Worm (Caenorhabditis elegans) whole organism, L3 larva: ENCODE measurements around the gene jac-1.

Source experiments
- R02D3.7 ChIP-seq: fragments of 150-350 bp; optimal IDR thresholded peaks from 2 replicates; lab custom pipeline; 2014; ENCODE audit warnings: missing biosample characterization, missing genetic modification characterization
- ZK546.5 ChIP-seq: sonication (generic microtip); optimal IDR thresholded peaks from 2 replicates; lab custom pipeline; 2017; ENCODE audit warnings: missing biosample characterization, missing genetic modification characterization
- ama-1 ChIP-seq: fragments of 150-350 bp; optimal IDR thresholded peaks from 2 replicates; lab custom pipeline; 2018
- ceh-28 ChIP-seq: fragments of 150-350 bp; optimal IDR thresholded peaks from 2 replicates; lab custom pipeline; 2014; ENCODE audit warnings: missing biosample characterization, missing genetic modification reagents, missing genetic modification characterization
- ceh-9 ChIP-seq: sonication (generic microtip); optimal IDR thresholded peaks from 2 replicates; lab custom pipeline; 2018; ENCODE audit warnings: missing biosample characterization, missing genetic modification characterization
- egl-27 ChIP-seq: sonication (generic microtip); optimal IDR thresholded peaks from 4 replicates; lab custom pipeline; 2017; ENCODE audit warnings: missing biosample characterization, missing genetic modification reagents, missing genetic modification characterization
- egl-5 ChIP-seq: fragments of 150-350 bp; optimal IDR thresholded peaks from 2 replicates; lab custom pipeline; 2017; ENCODE audit warnings: missing biosample characterization, missing genetic modification reagents, missing genetic modification characterization, inconsistent platforms
- elt-1 ChIP-seq: fragments of 150-350 bp; optimal IDR thresholded peaks from 2 replicates; lab custom pipeline; 2014; ENCODE audit warnings: missing biosample characterization, missing genetic modification characterization
- elt-2 ChIP-seq: sonication (generic microtip); optimal IDR thresholded peaks from 2 replicates; lab custom pipeline; 2016; ENCODE audit warnings: missing genetic modification reagents, mild to moderate bottlenecking, missing genetic modification characterization, missing compliant biosample characterization
- fos-1 ChIP-seq: fragments of 150-350 bp; optimal IDR thresholded peaks from 2 replicates; lab custom pipeline; 2014; ENCODE audit warnings: missing biosample characterization, missing genetic modification characterization
- hmg-11 ChIP-seq: sonication (generic microtip); optimal IDR thresholded peaks from 2 replicates; lab custom pipeline; 2016; ENCODE audit warnings: missing genetic modification characterization, missing compliant biosample characterization
- jun-1 ChIP-seq: fragments of 150-350 bp; optimal IDR thresholded peaks from 2 replicates; lab custom pipeline; 2014; ENCODE audit warnings: missing biosample characterization, missing genetic modification reagents, missing genetic modification characterization
- lin-15B ChIP-seq: fragments of 150-350 bp; optimal IDR thresholded peaks from 2 replicates; lab custom pipeline; 2014; ENCODE audit warnings: missing biosample characterization, missing genetic modification characterization
- lin-39 ChIP-seq: fragments of 150-350 bp; optimal IDR thresholded peaks from 2 replicates; lab custom pipeline; 2018; ENCODE audit warnings: missing biosample characterization, missing genetic modification reagents, missing genetic modification characterization
- lsy-12 ChIP-seq: sonication (generic microtip); optimal IDR thresholded peaks from 2 replicates; lab custom pipeline; 2016; ENCODE audit warnings: mild to moderate bottlenecking, missing genetic modification characterization, missing compliant biosample characterization
- mdl-1 ChIP-seq: fragments of 150-350 bp; optimal IDR thresholded peaks from 2 replicates; lab custom pipeline; 2014; ENCODE audit warnings: missing biosample characterization, missing genetic modification characterization
- mml-1 ChIP-seq: fragments of 150-350 bp; sonication (generic microtip); optimal IDR thresholded peaks from 3 replicates; lab custom pipeline; 2014; ENCODE audit warnings: missing biosample characterization, missing genetic modification characterization
- nfya-1 ChIP-seq: sonication (generic microtip); optimal IDR thresholded peaks from 2 replicates; lab custom pipeline; 2017; ENCODE audit warnings: missing genetic modification characterization, mild to moderate bottlenecking, missing compliant biosample characterization, antibody characterized with exemption, moderate library complexity; ENCODE audit not compliant: insufficient read depth
- nhr-11 ChIP-seq: fragments of 150-350 bp; optimal IDR thresholded peaks from 2 replicates; lab custom pipeline; 2014; ENCODE audit warnings: missing biosample characterization, missing genetic modification characterization
- nhr-12 ChIP-seq: fragments of 150-350 bp; optimal IDR thresholded peaks from 2 replicates; lab custom pipeline; 2014; ENCODE audit warnings: missing biosample characterization, missing genetic modification characterization
- nhr-237 ChIP-seq: fragments of 150-350 bp; optimal IDR thresholded peaks from 2 replicates; lab custom pipeline; 2014; ENCODE audit warnings: missing biosample characterization, missing genetic modification characterization
- nhr-25 ChIP-seq: sonication (generic microtip); optimal IDR thresholded peaks from 2 replicates; lab custom pipeline; 2017; ENCODE audit warnings: missing biosample characterization, missing genetic modification characterization
- nhr-43 ChIP-seq: sonication (generic microtip); optimal IDR thresholded peaks from 2 replicates; lab custom pipeline; 2016; ENCODE audit warnings: mild to moderate bottlenecking, missing genetic modification characterization, missing compliant biosample characterization; ENCODE audit not compliant: poor library complexity, severe bottlenecking
- pha-4 ChIP-seq: fragments of 150-350 bp; optimal IDR thresholded peaks from 2 replicates; lab custom pipeline; 2014; ENCODE audit warnings: missing biosample characterization, missing genetic modification reagents, missing genetic modification characterization
- pqm-1 ChIP-seq: fragments of 150-350 bp; optimal IDR thresholded peaks from 2 replicates; lab custom pipeline; 2017; ENCODE audit warnings: missing biosample characterization, missing genetic modification characterization, inconsistent platforms
- sea-2 ChIP-seq: fragments of 150-350 bp; sonication (generic microtip); optimal IDR thresholded peaks from 4 replicates; lab custom pipeline; 2014; ENCODE audit warnings: missing biosample characterization, missing genetic modification reagents, missing genetic modification characterization
- snpc-4 ChIP-seq: fragments of 150-350 bp; optimal IDR thresholded peaks from 2 replicates; lab custom pipeline; 2014; ENCODE audit warnings: missing biosample characterization, missing genetic modification characterization
- tbx-2 ChIP-seq: sonication (generic microtip); optimal IDR thresholded peaks from 2 replicates; lab custom pipeline; 2016; ENCODE audit warnings: mild to moderate bottlenecking, missing genetic modification characterization, missing compliant biosample characterization
- unc-39 ChIP-seq: sonication (generic microtip); optimal IDR thresholded peaks from 4 replicates; lab custom pipeline; 2017; ENCODE audit warnings: missing biosample characterization, missing genetic modification characterization
- zag-1 ChIP-seq: fragments of 150-350 bp; optimal IDR thresholded peaks from 2 replicates; lab custom pipeline; 2014; ENCODE audit warnings: missing biosample characterization, missing genetic modification characterization
- ztf-4 ChIP-seq: fragments of 150-350 bp; optimal IDR thresholded peaks from 2 replicates; lab custom pipeline; 2014; ENCODE audit warnings: missing biosample characterization, missing genetic modification characterization

jac-1 gene

DNA sequence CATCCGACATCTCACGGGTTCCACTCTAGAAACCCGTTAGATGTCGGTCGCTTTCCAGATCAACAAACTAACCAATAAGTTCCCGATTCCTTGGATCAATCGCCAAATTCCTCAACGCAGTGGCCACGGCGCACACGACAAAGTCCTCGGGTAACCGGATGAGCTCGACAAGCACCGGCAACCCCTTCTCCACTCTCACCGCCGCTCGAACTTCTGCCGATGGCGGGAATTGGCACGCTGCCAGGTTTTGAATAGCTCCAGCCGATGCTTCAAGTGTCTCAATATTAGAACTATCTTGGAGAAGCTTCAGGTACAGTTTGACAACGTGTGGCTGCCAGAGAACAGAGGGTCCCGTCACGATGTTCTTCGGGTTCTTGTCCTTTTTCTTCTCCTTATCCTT is 27.0 kb downstream of the jac-1 start:
- TF ChIP-seq egl-5 (tag; lab: Kevin White, UChicago) (no peak), nhr-237 (no peak), nhr-11 (tag; lab: Kevin White, UChicago) (no peak), nfya-1 (tag; lab: Kevin White, UChicago) (no peak), mml-1 (tag; lab: Kevin White, UChicago) (no peak)

DNA sequence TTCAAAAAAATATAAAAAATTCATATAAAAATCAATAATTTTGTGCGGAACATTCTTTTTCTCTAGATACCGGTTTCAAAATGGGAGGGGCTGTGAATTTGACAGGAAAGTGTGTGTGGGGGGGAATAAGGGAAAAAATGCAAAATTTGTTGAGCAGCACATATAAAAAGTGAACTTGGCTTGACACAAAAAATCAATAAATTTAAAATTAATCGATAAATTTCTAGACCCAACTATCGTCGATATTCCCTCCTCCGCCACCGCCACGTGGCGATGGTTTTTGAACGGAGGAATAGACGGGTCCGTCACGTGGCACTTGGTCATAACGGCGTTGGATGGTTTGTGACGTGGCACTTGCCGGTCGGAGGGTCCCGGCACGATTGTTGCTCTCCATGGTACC is 28.7 kb downstream of the jac-1 start:
- TF ChIP-seq hmg-11 (tag; lab: Kevin White, UChicago) (no peak), egl-27 (no peak), mml-1 (tag; lab: Kevin White, UChicago) (no peak), ceh-28 (peak; percentile 32)

DNA sequence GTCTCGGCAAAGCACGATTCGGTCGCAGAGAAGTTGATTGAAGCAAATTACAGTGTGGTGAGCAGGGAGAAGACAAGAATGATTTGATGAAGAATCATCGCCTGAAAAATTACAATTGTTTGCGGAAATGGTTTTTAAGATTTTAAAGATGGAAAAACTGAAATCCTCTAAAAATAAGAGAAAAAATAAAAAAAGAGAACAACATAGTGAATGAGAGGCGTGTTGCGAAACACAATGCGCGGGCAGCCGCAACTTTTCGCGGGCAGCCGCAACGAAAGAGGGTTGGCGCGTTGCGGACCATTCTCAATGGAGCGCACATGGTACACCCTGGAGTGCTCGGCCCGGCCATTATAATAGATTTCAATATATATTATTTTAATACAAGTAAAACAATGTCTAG is 32.1 kb downstream of the jac-1 start, which contains the start of gene Y105C5B.20:
Gene Y105C5B.20, minus strand, starts transcription at position 101 of the 400 bp plus-strand sequence.
- TF ChIP-seq zag-1 (tag; lab: Kevin White, UChicago) (no peak), mdl-1 (no peak), tbx-2 (tag; lab: Kevin White, UChicago) (no peak), lsy-12 (no peak)

DNA sequence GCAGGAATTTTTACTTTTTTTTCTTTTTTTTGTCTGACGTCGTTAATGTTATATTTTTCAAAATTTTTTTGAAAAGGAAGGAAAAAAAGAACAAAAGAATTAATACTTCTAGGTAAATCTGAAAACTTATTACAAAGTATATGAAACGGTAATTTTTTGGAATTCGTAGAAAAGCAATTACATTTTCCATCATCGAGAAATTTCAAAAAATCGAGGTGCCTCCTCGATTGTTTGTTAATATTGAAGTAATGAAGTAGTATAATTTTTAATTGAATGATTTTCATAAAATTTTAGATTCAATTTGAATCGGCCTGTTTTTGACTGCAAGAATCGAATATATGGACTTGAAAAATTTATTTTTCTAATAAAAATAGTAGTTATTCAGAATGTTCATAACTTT is 35.2 kb downstream of the jac-1 start:
- TF ChIP-seq ztf-4 (tag; lab: Kevin White, UChicago) (no peak), egl-27 (no peak), nhr-43 (tag; lab: Kevin White, UChicago) (no peak), nhr-12 (tag; lab: Kevin White, UChicago) (no peak), unc-39 (tag; lab: Kevin White, UChicago) (no peak), ZK546.5 (no peak), lin-15B (tag; lab: Kevin White, UChicago) (no peak), pqm-1 (tag; lab: Kevin White, UChicago) (no peak), sea-2 (GFP tag; lab: Kevin White, UChicago) (no peak), mdl-1 (no peak), R02D3.7 (tag; lab: Kevin White, UChicago) (no peak), ama-1 (no peak), nhr-237 (no peak), mml-1 (tag; lab: Kevin White, UChicago) (no peak), elt-1 (tag; lab: Kevin White, UChicago) (no peak), fos-1 (tag; lab: Kevin White, UChicago) (no peak), nhr-25 (no peak), egl-5 (tag; lab: Kevin White, UChicago) (no peak), hmg-11 (tag; lab: Kevin White, UChicago) (no peak)

DNA sequence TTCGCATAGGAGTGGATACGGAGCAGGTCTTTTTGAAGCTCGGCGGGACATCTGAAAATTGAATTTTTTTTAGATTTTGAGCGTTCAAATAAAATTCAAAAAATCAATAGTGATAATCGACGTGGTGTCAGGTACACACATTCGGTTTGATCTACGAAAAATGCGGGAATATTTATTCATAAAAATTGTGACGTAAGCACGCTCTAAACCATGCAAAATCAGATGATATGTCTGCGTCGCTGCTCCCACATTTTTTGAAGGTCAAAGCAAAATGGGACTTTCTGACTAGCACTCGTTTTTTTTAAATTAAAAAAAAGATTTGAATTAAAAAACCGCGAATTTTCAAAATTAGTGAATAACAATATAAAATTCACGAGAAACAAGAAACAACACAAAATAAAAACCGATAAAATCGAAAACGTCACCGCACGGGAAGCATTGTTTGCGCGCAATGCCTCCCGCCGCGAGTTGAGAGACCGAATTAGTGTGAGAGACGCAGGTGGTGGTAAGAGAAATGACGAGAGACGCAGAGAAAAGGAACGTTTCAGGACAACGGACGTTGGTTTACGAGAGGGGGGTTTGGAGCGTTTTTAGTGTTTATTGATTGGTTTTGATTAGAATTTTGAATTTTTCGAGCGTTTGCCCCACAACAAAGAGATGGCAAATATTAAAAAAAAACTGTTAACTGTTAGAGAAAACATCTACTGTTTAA is 42.6 kb downstream of the jac-1 start, which contains the start of gene Y105C5B.19:
Gene Y105C5B.19, minus strand, starts transcription at position 51 of the 712 bp plus-strand sequence.
- no peak for TF ChIP-seq ama-1
- TF ChIP-seq lsy-12, result no peak
- peak; percentile 15 for TF ChIP-seq pqm-1 (tag; lab: Kevin White, UChicago)
- TF ChIP-seq snpc-4 (tag; lab: Kevin White, UChicago), result peak; percentile 35
- peak; percentile 74 for TF ChIP-seq pha-4 (tag; lab: Kevin White, UChicago)
- no peak for TF ChIP-seq ZK546.5
- peak; percentile 46 for TF ChIP-seq lin-39 (tag; lab: Kevin White, UChicago)
- TF ChIP-seq hmg-11 (tag; lab: Kevin White, UChicago), result peak; percentile 86
- TF ChIP-seq elt-2 (tag; lab: Kevin White, UChicago), result peak; percentile 46
- peak; percentile 52 for TF ChIP-seq ceh-28
- no peak for TF ChIP-seq ceh-9 (tag; lab: Kevin White, UChicago)
- TF ChIP-seq lin-15B (tag; lab: Kevin White, UChicago), result peak; percentile 1
- TF ChIP-seq nfya-1 (tag; lab: Kevin White, UChicago), result peak; percentile 62
- TF ChIP-seq jun-1 (tag; lab: Kevin White, UChicago), result no peak
- TF ChIP-seq zag-1 (tag; lab: Kevin White, UChicago), result no peak
- TF ChIP-seq nhr-25, result no peak
- TF ChIP-seq ztf-4 (tag; lab: Kevin White, UChicago), result no peak
- TF ChIP-seq, all 47 proteins: peak for 9
